Fruit fly (Drosophila melanogaster) whole organism, pupa: ENCODE data around the gene CG13474.

ENCODE experiments used
- CG10348 ChIP-seq: fragments of 200-800 bp; sonication (Bioruptor generic); IDR thresholded peaks from 2 replicates; pipeline ENCODE4 v1.3.6; 2022; ENCODE audit warnings: missing biosample characterization, missing genetic modification characterization
- CG12605 ChIP-seq: fragments of 200-800 bp; sonication (Bioruptor generic); IDR thresholded peaks from 2 replicates; pipeline ENCODE4 v1.3.6; 2022; ENCODE audit warnings: missing biosample characterization, missing genetic modification characterization
- CG13204 ChIP-seq: fragments of 200-800 bp; sonication (Bioruptor generic); optimal IDR thresholded peaks from 2 replicates; lab custom pipeline; 2018; ENCODE audit warnings: missing biosample characterization, mild to moderate bottlenecking, missing genetic modification characterization, moderate library complexity
- CG14655 ChIP-seq: fragments of 200-800 bp; sonication (Bioruptor generic); optimal IDR thresholded peaks from 3 replicates; lab custom pipeline; 2017; ENCODE audit warnings: mild to moderate bottlenecking, missing biosample characterization, missing genetic modification reagents, missing genetic modification characterization
- CG15710 ChIP-seq: fragments of 200-800 bp; sonication (Bioruptor generic); optimal IDR thresholded peaks from 2 replicates; lab custom pipeline; 2018; ENCODE audit warnings: missing biosample characterization, mild to moderate bottlenecking, missing genetic modification characterization, moderate library complexity
- CG17806 ChIP-seq: fragments of 200-800 bp; sonication (Bioruptor generic); optimal IDR thresholded peaks from 2 replicates; lab custom pipeline; 2018; ENCODE audit warnings: missing biosample characterization, mild to moderate bottlenecking, missing genetic modification characterization, moderate library complexity
- CG32121 ChIP-seq: fragments of 200-800 bp; sonication (Bioruptor generic); IDR thresholded peaks from 2 replicates; pipeline ENCODE4 v1.3.6; 2022; ENCODE audit warnings: missing biosample characterization, missing genetic modification characterization
- CG34367 ChIP-seq: fragments of 200-800 bp; sonication (Bioruptor generic); optimal IDR thresholded peaks from 2 replicates; lab custom pipeline; 2018; ENCODE audit warnings: missing biosample characterization, mild to moderate bottlenecking, missing genetic modification characterization
- CG4496 ChIP-seq: fragments of 200-800 bp; sonication (Bioruptor generic); IDR thresholded peaks from 3 replicates; pipeline ENCODE4 v1.3.6; 2022; ENCODE audit warnings: missing biosample characterization, missing genetic modification characterization
- CG8159 ChIP-seq: fragments of 200-800 bp; sonication (Bioruptor generic); optimal IDR thresholded peaks from 3 replicates; lab custom pipeline; 2018; ENCODE audit warnings: missing biosample characterization, mild to moderate bottlenecking, missing genetic modification characterization, moderate library complexity
- CG8301 ChIP-seq: fragments of 200-800 bp; sonication (Bioruptor generic); optimal IDR thresholded peaks from 2 replicates; lab custom pipeline; 2018; ENCODE audit warnings: missing biosample characterization, mild to moderate bottlenecking, missing genetic modification characterization
- CG9948 ChIP-seq: fragments of 200-800 bp; sonication (Bioruptor generic); optimal IDR thresholded peaks from 2 replicates; lab custom pipeline; 2018; ENCODE audit warnings: missing biosample characterization, mild to moderate bottlenecking, missing genetic modification characterization, moderate library complexity
- D1 ChIP-seq: fragments of 200-800 bp; sonication (Bioruptor generic); optimal IDR thresholded peaks from 2 replicates; lab custom pipeline; 2018; ENCODE audit warnings: missing biosample characterization, mild to moderate bottlenecking, missing genetic modification characterization, moderate library complexity
- EcR ChIP-seq: fragments of 200-800 bp; sonication (Bioruptor generic); optimal IDR thresholded peaks from 3 replicates; lab custom pipeline; 2019; ENCODE audit warnings: missing biosample characterization, missing genetic modification characterization, mild to moderate bottlenecking, moderate library complexity, missing genetic modification reagents
- Ets98B ChIP-seq: fragments of 200-800 bp; sonication (Bioruptor generic); IDR thresholded peaks from 2 replicates; pipeline ENCODE4 v1.3.6; 2022; ENCODE audit warnings: missing biosample characterization, missing genetic modification characterization
- Pif1A ChIP-seq: fragments of 200-800 bp; sonication (Bioruptor generic); optimal IDR thresholded peaks from 3 replicates; lab custom pipeline; 2016; ENCODE audit warnings: missing biosample characterization, missing genetic modification characterization
- Pif1B ChIP-seq: fragments of 200-800 bp; sonication (Bioruptor generic); optimal IDR thresholded peaks from 3 replicates; lab custom pipeline; 2016; ENCODE audit warnings: missing biosample characterization, missing genetic modification characterization
- Snoo ChIP-seq: fragments of 200-800 bp; sonication (Bioruptor generic); optimal IDR thresholded peaks from 3 replicates; lab custom pipeline; 2017; ENCODE audit warnings: missing biosample characterization, mild to moderate bottlenecking, missing genetic modification characterization, inconsistent platforms
- fd96Ca ChIP-seq: fragments of 200-800 bp; sonication (Bioruptor generic); IDR thresholded peaks from 3 replicates; pipeline ENCODE4 v1.3.6; 2022; ENCODE audit warnings: missing biosample characterization, missing genetic modification characterization
- gl ChIP-seq: fragments of 200-800 bp; sonication (Bioruptor generic); optimal IDR thresholded peaks from 2 replicates; lab custom pipeline; 2018; ENCODE audit warnings: missing biosample characterization, mild to moderate bottlenecking, missing genetic modification characterization
- rn ChIP-seq: fragments of 200-800 bp; sonication (Bioruptor generic); IDR thresholded peaks from 2 replicates; pipeline ENCODE4 v1.3.6; 2022; ENCODE audit warnings: missing biosample characterization, missing genetic modification characterization

The CG13474 gene

DNA sequence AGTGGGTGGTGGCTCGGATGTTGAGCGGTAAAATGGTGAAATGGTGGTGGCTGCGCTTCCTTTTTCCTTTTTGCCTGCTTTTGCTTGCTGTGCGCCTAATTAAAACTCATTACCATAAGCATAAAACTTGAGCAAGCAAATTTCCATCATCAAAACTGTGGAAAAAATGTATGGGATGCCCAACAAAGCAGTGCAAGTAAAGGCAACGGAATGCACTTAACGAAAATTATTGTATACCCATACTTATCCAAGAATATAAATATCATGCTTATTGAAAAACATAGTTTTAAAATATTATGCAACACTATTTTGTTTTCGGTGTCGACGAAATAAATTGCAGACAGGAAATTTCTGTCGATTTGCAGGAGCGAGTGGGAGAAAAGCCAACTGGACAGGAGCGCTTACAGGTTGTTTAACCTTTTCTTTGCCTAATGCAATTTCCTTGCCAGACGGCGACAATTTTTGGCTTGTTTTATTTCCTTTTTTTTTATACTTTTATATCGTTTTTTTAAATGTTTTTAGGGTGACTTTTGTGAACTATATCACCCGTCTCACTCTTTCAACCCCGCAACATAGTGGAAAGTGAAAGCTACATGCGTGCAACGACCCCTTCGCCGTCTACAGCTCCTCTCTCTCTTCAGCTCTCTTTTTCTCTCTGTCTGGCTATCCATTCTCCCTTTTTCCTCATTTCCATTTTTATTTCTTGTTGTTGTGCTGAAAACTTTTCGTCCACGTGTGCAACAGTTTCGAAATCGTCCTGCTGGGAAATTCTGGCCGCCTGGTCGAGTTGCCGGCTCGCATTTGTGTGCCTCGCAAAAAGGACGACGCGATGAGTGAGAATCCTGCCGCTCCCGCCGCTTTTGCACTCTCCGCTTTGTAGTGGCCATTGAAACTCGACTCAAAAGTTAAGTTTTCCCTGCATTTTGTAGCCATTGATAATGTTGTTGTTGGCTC, 36.7 kb downstream of the CG13474 start:
- TF ChIP-seq Pif1B (GFP tag; lab: Kevin White, UChicago) = no peak
- TF ChIP-seq CG14655 (GFP tag; lab: Kevin White, UChicago) = peak; percentile 7
- peak; percentile 68 for TF ChIP-seq EcR

DNA sequence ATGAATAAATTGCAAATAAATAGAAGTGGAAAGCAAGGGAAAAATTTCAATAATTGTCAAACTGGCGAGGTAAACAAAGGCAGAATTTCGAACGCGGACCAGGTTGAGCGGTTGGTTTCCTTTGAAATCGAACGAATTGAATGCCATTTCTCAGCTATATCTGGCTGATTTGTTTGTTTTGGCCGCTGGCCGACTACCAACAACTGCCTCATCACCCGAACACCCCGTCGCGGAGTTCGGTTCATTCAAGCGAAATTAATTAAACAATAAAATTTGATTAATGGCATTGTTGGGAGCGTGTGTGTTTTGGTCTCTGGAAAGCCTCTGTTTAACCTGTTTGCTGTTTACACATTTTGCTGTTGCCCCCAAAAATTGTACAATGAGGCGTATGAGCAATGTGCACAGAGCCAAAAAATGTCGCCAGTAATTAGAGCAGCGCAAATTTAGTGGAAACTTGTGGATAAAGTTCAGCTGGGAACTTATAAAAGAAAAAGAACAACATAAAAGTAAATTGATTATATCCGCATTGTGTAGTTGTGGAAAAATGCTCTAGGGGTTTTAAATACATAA, 39.3 kb downstream of the CG13474 start:
- TF ChIP-seq CG9948 (tag; lab: Kevin White, UChicago) = no peak
- no peak for TF ChIP-seq Snoo (tag; lab: Kevin White, UChicago)
- TF ChIP-seq CG13204 = no peak
- TF ChIP-seq Pif1B (GFP tag; lab: Kevin White, UChicago) = no peak
- TF ChIP-seq CG12605 (GFP tag; lab: Robert Waterston, UW) = no peak
- TF ChIP-seq CG14655 (GFP tag; lab: Kevin White, UChicago) = no peak
- no peak for TF ChIP-seq CG32121 (GFP tag; lab: Robert Waterston, UW)
- TF ChIP-seq fd96Ca = no peak
- TF ChIP-seq rn (GFP tag; lab: Robert Waterston, UW) = no peak
- no peak for TF ChIP-seq EcR
- no peak for TF ChIP-seq CG15710
- TF ChIP-seq gl (tag; lab: Kevin White, UChicago) = no peak
- TF ChIP-seq, all 21 proteins: peak for 0

DNA sequence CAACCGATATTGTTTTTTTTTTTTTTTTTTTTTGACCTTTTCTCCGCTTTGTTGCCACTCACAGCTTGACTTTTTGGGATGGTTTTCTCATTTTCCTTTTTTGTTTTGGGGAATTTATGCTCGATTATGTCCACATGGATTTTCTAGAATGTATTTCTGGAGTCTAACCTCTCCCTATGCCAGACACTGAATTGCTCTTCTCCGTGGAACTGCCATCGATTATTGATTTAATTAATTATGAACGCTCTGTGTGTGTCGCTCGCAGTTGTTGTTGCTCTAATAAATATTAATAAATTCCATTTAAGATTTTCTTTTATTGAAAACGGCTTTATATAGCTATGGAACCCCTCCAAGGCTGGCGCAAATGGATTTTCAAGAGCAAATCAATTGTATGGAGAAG, 41.2 kb downstream of the CG13474 start:
- TF ChIP-seq Pif1B (GFP tag; lab: Kevin White, UChicago) (no peak), CG8301 (tag; lab: Kevin White, UChicago) (no peak), Ets98B (GFP tag; lab: Robert Waterston, UW) (no peak), gl (tag; lab: Kevin White, UChicago) (no peak), Snoo (tag; lab: Kevin White, UChicago) (no peak), D1 (tag; lab: Kevin White, UChicago) (no peak), CG17806 (tag; lab: Kevin White, UChicago) (no peak), CG9948 (tag; lab: Kevin White, UChicago) (no peak), CG10348 (GFP tag; lab: Robert Waterston, UW) (no peak), CG15710 (no peak), CG8159 (tag; lab: Kevin White, UChicago) (no peak), rn (GFP tag; lab: Robert Waterston, UW) (no peak), CG13204 (no peak), CG32121 (GFP tag; lab: Robert Waterston, UW) (no peak), CG34367 (tag; lab: Kevin White, UChicago) (no peak), CG14655 (GFP tag; lab: Kevin White, UChicago) (no peak), CG12605 (GFP tag; lab: Robert Waterston, UW) (no peak)
- TF ChIP-seq, all 21 proteins: peak for 0

DNA sequence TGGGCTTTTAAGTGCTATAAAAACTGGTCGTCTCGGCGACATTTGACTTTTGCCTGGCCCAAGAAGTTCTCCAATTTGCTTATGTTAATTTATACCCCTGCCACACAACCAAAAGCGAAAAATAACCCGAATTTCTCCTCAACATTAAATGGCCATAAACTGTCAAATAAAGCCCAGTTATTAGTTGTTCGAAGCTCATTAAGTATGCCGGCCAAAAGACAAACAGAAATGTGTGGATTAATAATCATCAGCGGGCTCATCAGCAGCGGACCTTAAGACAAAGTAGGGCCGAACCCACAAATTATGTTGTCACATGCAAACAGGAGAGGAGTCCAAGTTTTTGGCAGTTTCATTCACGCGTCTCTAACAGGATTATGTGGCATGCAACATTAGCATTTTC, 41.7 kb downstream of the CG13474 start:
- TF ChIP-seq EcR (no peak), CG10348 (GFP tag; lab: Robert Waterston, UW) (no peak), Ets98B (GFP tag; lab: Robert Waterston, UW) (no peak), gl (tag; lab: Kevin White, UChicago) (no peak), CG17806 (tag; lab: Kevin White, UChicago) (no peak), CG8301 (tag; lab: Kevin White, UChicago) (no peak), D1 (tag; lab: Kevin White, UChicago) (no peak), CG9948 (tag; lab: Kevin White, UChicago) (no peak), CG8159 (tag; lab: Kevin White, UChicago) (no peak), CG12605 (GFP tag; lab: Robert Waterston, UW) (no peak), Pif1A (GFP tag; lab: Kevin White, UChicago) (no peak), CG32121 (GFP tag; lab: Robert Waterston, UW) (no peak), fd96Ca (no peak), CG15710 (no peak), rn (GFP tag; lab: Robert Waterston, UW) (no peak)

DNA sequence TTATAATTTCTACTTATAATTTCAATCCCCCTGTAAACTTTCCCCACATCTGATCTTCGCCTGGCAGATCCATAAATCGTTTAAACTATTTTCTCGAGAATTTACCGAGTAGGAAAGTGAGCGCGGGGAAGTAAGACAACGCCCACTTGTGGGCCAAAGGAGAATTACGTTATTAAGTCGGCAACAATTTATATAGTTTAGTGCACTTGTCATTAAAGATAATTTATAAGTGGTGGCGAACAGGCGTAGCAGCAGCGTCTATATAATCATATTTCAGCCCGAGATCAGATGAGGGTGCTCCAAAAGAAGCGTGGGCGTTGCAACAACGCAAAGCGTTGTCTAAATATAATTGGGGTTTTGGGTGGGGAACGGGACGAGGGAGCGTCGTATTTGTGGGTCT, 42.2 kb downstream of the CG13474 start:
- no peak for TF ChIP-seq EcR
- no peak for TF ChIP-seq CG13204
- no peak for TF ChIP-seq Ets98B (GFP tag; lab: Robert Waterston, UW)
- no peak for TF ChIP-seq CG10348 (GFP tag; lab: Robert Waterston, UW)
- TF ChIP-seq CG4496 (GFP tag; lab: Robert Waterston, UW) = no peak
- TF ChIP-seq CG32121 (GFP tag; lab: Robert Waterston, UW) = no peak
- TF ChIP-seq CG9948 (tag; lab: Kevin White, UChicago) = no peak
- TF ChIP-seq fd96Ca = no peak
- no peak for TF ChIP-seq CG17806 (tag; lab: Kevin White, UChicago)
- no peak for TF ChIP-seq Snoo (tag; lab: Kevin White, UChicago)
- no peak for TF ChIP-seq D1 (tag; lab: Kevin White, UChicago)
- TF ChIP-seq CG8301 (tag; lab: Kevin White, UChicago) = no peak
- TF ChIP-seq CG8159 (tag; lab: Kevin White, UChicago) = no peak
